Worm (Caenorhabditis elegans) whole organism, L3 larva: ENCODE data around the gene clpr-2.

Experiments
- R02D3.7 ChIP-seq: fragments of 150-350 bp; optimal IDR thresholded peaks from 2 replicates; lab custom pipeline; 2014; ENCODE audit warnings: missing biosample characterization, missing genetic modification characterization
- ZK546.5 ChIP-seq: sonication (generic microtip); optimal IDR thresholded peaks from 2 replicates; lab custom pipeline; 2017; ENCODE audit warnings: missing biosample characterization, missing genetic modification characterization
- aly-2 ChIP-seq: fragments of 150-350 bp; optimal IDR thresholded peaks from 2 replicates; lab custom pipeline; 2014; ENCODE audit warnings: missing biosample characterization, missing genetic modification characterization
- ama-1 ChIP-seq: fragments of 150-350 bp; optimal IDR thresholded peaks from 2 replicates; lab custom pipeline; 2018
- ceh-16 ChIP-seq: sonication (generic microtip); optimal IDR thresholded peaks from 2 replicates; lab custom pipeline; 2017; ENCODE audit warnings: missing biosample characterization, missing genetic modification characterization
- ceh-28 ChIP-seq: fragments of 150-350 bp; optimal IDR thresholded peaks from 2 replicates; lab custom pipeline; 2014; ENCODE audit warnings: missing biosample characterization, missing genetic modification reagents, missing genetic modification characterization
- ceh-9 ChIP-seq: sonication (generic microtip); optimal IDR thresholded peaks from 2 replicates; lab custom pipeline; 2018; ENCODE audit warnings: missing biosample characterization, missing genetic modification characterization
- egl-27 ChIP-seq: sonication (generic microtip); optimal IDR thresholded peaks from 4 replicates; lab custom pipeline; 2017; ENCODE audit warnings: missing biosample characterization, missing genetic modification reagents, missing genetic modification characterization
- elt-1 ChIP-seq: fragments of 150-350 bp; optimal IDR thresholded peaks from 2 replicates; lab custom pipeline; 2014; ENCODE audit warnings: missing biosample characterization, missing genetic modification characterization
- elt-2 ChIP-seq: sonication (generic microtip); optimal IDR thresholded peaks from 2 replicates; lab custom pipeline; 2016; ENCODE audit warnings: missing genetic modification reagents, mild to moderate bottlenecking, missing genetic modification characterization, missing compliant biosample characterization
- elt-3 ChIP-seq, 3 experiments: fragments of 150-350 bp in 1 of 3; sonication (generic microtip) in 2 of 3; optimal IDR thresholded peaks; 2 replicates in 2 of 3; 4 replicates in 1 of 3; lab custom pipeline; 2014 to 2017; ENCODE audit warnings: missing biosample characterization in 3 of 3, missing genetic modification characterization in 3 of 3
- eor-1 ChIP-seq, 2 experiments: fragments of 150-350 bp; optimal IDR thresholded peaks; 2 replicates each; lab custom pipeline; 2014 to 2018; ENCODE audit warnings: missing biosample characterization in 2 of 2, missing genetic modification characterization in 2 of 2
- fkh-2 ChIP-seq: fragments of 150-350 bp; optimal IDR thresholded peaks from 2 replicates; lab custom pipeline; 2014; ENCODE audit warnings: missing biosample characterization, missing genetic modification reagents, missing genetic modification characterization
- fos-1 ChIP-seq: fragments of 150-350 bp; optimal IDR thresholded peaks from 2 replicates; lab custom pipeline; 2014; ENCODE audit warnings: missing biosample characterization, missing genetic modification characterization
- hmg-11 ChIP-seq: sonication (generic microtip); optimal IDR thresholded peaks from 2 replicates; lab custom pipeline; 2016; ENCODE audit warnings: missing genetic modification characterization, missing compliant biosample characterization
- jun-1 ChIP-seq: fragments of 150-350 bp; optimal IDR thresholded peaks from 2 replicates; lab custom pipeline; 2014; ENCODE audit warnings: missing biosample characterization, missing genetic modification reagents, missing genetic modification characterization
- lin-39 ChIP-seq: fragments of 150-350 bp; optimal IDR thresholded peaks from 2 replicates; lab custom pipeline; 2018; ENCODE audit warnings: missing biosample characterization, missing genetic modification reagents, missing genetic modification characterization
- lsy-12 ChIP-seq: sonication (generic microtip); optimal IDR thresholded peaks from 2 replicates; lab custom pipeline; 2016; ENCODE audit warnings: mild to moderate bottlenecking, missing genetic modification characterization, missing compliant biosample characterization
- mdl-1 ChIP-seq: fragments of 150-350 bp; optimal IDR thresholded peaks from 2 replicates; lab custom pipeline; 2014; ENCODE audit warnings: missing biosample characterization, missing genetic modification characterization
- mml-1 ChIP-seq: fragments of 150-350 bp; sonication (generic microtip); optimal IDR thresholded peaks from 3 replicates; lab custom pipeline; 2014; ENCODE audit warnings: missing biosample characterization, missing genetic modification characterization
- nfya-1 ChIP-seq: sonication (generic microtip); optimal IDR thresholded peaks from 2 replicates; lab custom pipeline; 2017; ENCODE audit warnings: missing genetic modification characterization, mild to moderate bottlenecking, missing compliant biosample characterization, antibody characterized with exemption, moderate library complexity; ENCODE audit not compliant: insufficient read depth
- nhr-11 ChIP-seq: fragments of 150-350 bp; optimal IDR thresholded peaks from 2 replicates; lab custom pipeline; 2014; ENCODE audit warnings: missing biosample characterization, missing genetic modification characterization
- nhr-12 ChIP-seq: fragments of 150-350 bp; optimal IDR thresholded peaks from 2 replicates; lab custom pipeline; 2014; ENCODE audit warnings: missing biosample characterization, missing genetic modification characterization
- nhr-23 ChIP-seq: fragments of 150-350 bp; optimal IDR thresholded peaks from 2 replicates; lab custom pipeline; 2014; ENCODE audit warnings: missing biosample characterization, missing genetic modification reagents, missing genetic modification characterization
- nhr-237 ChIP-seq: fragments of 150-350 bp; optimal IDR thresholded peaks from 2 replicates; lab custom pipeline; 2014; ENCODE audit warnings: missing biosample characterization, missing genetic modification characterization
- nhr-25 ChIP-seq: sonication (generic microtip); optimal IDR thresholded peaks from 2 replicates; lab custom pipeline; 2017; ENCODE audit warnings: missing biosample characterization, missing genetic modification characterization
- nhr-28 ChIP-seq: fragments of 150-350 bp; optimal IDR thresholded peaks from 2 replicates; lab custom pipeline; 2014; ENCODE audit warnings: missing biosample characterization, missing genetic modification characterization
- nhr-43 ChIP-seq: sonication (generic microtip); optimal IDR thresholded peaks from 2 replicates; lab custom pipeline; 2016; ENCODE audit warnings: mild to moderate bottlenecking, missing genetic modification characterization, missing compliant biosample characterization; ENCODE audit not compliant: poor library complexity, severe bottlenecking
- nhr-76 ChIP-seq: fragments of 150-350 bp; sonication (generic microtip); optimal IDR thresholded peaks from 5 replicates; lab custom pipeline; 2014; ENCODE audit warnings: missing biosample characterization, missing genetic modification characterization
- nhr-77 ChIP-seq: fragments of 150-350 bp; optimal IDR thresholded peaks from 2 replicates; lab custom pipeline; 2014; ENCODE audit warnings: missing biosample characterization, missing genetic modification characterization
- pha-4 ChIP-seq: fragments of 150-350 bp; optimal IDR thresholded peaks from 2 replicates; lab custom pipeline; 2014; ENCODE audit warnings: missing biosample characterization, missing genetic modification reagents, missing genetic modification characterization
- pqm-1 ChIP-seq: fragments of 150-350 bp; optimal IDR thresholded peaks from 2 replicates; lab custom pipeline; 2017; ENCODE audit warnings: missing biosample characterization, missing genetic modification characterization, inconsistent platforms
- sea-2 ChIP-seq: fragments of 150-350 bp; sonication (generic microtip); optimal IDR thresholded peaks from 4 replicates; lab custom pipeline; 2014; ENCODE audit warnings: missing biosample characterization, missing genetic modification reagents, missing genetic modification characterization
- skn-1 ChIP-seq: fragments of 150-350 bp; optimal IDR thresholded peaks from 2 replicates; lab custom pipeline; 2014; ENCODE audit warnings: missing biosample characterization, missing genetic modification characterization
- snpc-4 ChIP-seq: fragments of 150-350 bp; optimal IDR thresholded peaks from 2 replicates; lab custom pipeline; 2014; ENCODE audit warnings: missing biosample characterization, missing genetic modification characterization
- tbx-2 ChIP-seq: sonication (generic microtip); optimal IDR thresholded peaks from 2 replicates; lab custom pipeline; 2016; ENCODE audit warnings: mild to moderate bottlenecking, missing genetic modification characterization, missing compliant biosample characterization
- unc-62 ChIP-seq: fragments of 150-350 bp; sonication (generic microtip); optimal IDR thresholded peaks from 4 replicates; lab custom pipeline; 2014; ENCODE audit warnings: missing biosample characterization, missing genetic modification reagents, missing genetic modification characterization
- zag-1 ChIP-seq: fragments of 150-350 bp; optimal IDR thresholded peaks from 2 replicates; lab custom pipeline; 2014; ENCODE audit warnings: missing biosample characterization, missing genetic modification characterization
- ztf-11 ChIP-seq: fragments of 150-350 bp; optimal IDR thresholded peaks from 2 replicates; lab custom pipeline; 2014; ENCODE audit warnings: missing biosample characterization, missing genetic modification characterization

clpr-2 gene

DNA sequence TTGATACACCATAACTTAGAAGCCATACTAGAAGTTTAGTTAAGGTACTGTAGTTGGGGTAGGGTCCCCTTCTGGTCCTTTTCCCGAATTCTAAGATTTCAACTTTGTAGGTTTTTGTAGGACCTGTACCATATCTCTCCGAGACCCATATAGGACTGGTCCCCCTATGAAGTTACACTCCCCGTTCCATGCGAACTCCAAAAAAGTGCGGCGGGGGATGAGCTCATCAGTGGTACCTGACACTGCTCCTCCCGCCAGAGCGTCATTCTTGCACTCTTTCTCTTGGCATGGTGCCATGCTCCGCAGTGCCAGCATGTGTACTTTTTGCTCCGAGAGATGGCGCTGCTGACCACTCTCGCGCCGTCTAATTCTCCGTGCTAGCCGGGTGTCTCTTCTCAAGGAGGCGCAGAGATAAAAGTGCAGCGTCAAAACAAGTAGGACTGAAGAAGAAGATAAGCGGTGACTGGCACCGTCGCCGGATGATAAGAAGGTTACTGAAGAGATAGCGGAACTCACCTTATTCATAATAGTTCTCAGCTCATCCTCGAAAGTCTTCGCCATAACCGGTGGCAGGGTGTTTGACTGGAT lies 19.2 kb upstream of the clpr-2 start:
- peak; percentile 0 for TF ChIP-seq pqm-1
- peak; percentile 41 for TF ChIP-seq elt-2
- TF ChIP-seq fos-1 (tag; lab: Kevin White, UChicago) = peak; percentile 68
- TF ChIP-seq ceh-28 = peak; percentile 40
- peak; percentile 21 for TF ChIP-seq mdl-1 (tag; lab: Kevin White, UChicago)
- no peak for TF ChIP-seq ceh-16 (tag; lab: Kevin White, UChicago)
- peak; percentile 74 for TF ChIP-seq nfya-1
- peak; percentile 43 for TF ChIP-seq lsy-12 (tag; lab: Kevin White, UChicago)
- TF ChIP-seq pha-4 (tag; lab: Kevin White, UChicago) = peak; percentile 65
- TF ChIP-seq skn-1 = peak; percentile 22
- TF ChIP-seq elt-3 (tag; optimal IDR thresholded peaks at IDR 0.05; lab: Kevin White, UChicago) = peak in 1 of 3 experiments; percentile 80
- no peak for TF ChIP-seq nhr-28
- TF ChIP-seq nhr-43 (tag; lab: Kevin White, UChicago) = peak; percentile 65
- TF ChIP-seq ZK546.5 (tag; lab: Kevin White, UChicago) = no peak
- TF ChIP-seq sea-2 = no peak
- peak; percentile 39 for TF ChIP-seq lin-39 (tag; lab: Kevin White, UChicago)
- TF ChIP-seq nhr-23 (tag; lab: Kevin White, UChicago) = peak; percentile 18
- TF ChIP-seq egl-27 = no peak
- peak; percentile 10 for TF ChIP-seq ama-1 (lab: Kevin White, UChicago)
- peak; percentile 9 for TF ChIP-seq tbx-2

DNA sequence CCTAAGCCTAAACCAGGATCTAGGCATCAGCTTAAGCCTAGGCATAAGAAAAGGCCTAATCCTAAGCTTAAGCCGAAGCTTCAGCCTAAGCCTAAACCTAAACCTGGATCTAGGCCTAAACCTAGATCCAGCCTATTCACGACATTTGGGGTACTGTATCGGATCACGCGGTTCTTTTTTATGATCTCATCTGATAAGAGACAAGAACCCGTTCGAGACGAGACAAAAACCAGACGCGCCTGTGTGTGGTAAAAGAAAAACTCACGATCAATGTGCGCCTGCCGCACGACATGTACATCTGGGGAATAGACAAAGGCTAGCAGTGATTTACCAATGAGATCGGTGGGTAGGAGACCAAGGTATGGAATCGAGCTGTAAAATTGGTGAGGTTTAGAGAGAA lies 18.3 kb upstream of the clpr-2 start:
- TF ChIP-seq nhr-28 = no peak
- TF ChIP-seq sea-2 = no peak
- no peak for TF ChIP-seq nhr-12
- TF ChIP-seq nhr-43 (tag; lab: Kevin White, UChicago) = peak; percentile 62
- peak; percentile 55 for TF ChIP-seq elt-1 (tag; lab: Kevin White, UChicago)
- TF ChIP-seq nhr-11 = no peak
- no peak for TF ChIP-seq hmg-11
- TF ChIP-seq ztf-11 (tag; lab: Kevin White, UChicago) = no peak
- no peak for TF ChIP-seq pqm-1
- TF ChIP-seq fos-1 (tag; lab: Kevin White, UChicago) = no peak
- no peak for TF ChIP-seq ceh-9 (tag; lab: Kevin White, UChicago)
- no peak for TF ChIP-seq snpc-4
- no peak for TF ChIP-seq zag-1 (tag; lab: Kevin White, UChicago)
- no peak for TF ChIP-seq ZK546.5 (tag; lab: Kevin White, UChicago)
- no peak for TF ChIP-seq ceh-28
- no peak for TF ChIP-seq eor-1 (tag; optimal IDR thresholded peaks at IDR 0.05; lab: Kevin White, UChicago)
- no peak for TF ChIP-seq nhr-77
- TF ChIP-seq mdl-1 (tag; lab: Kevin White, UChicago) = no peak
- no peak for TF ChIP-seq jun-1
- no peak for TF ChIP-seq mml-1 (tag; lab: Kevin White, UChicago)
- peak; percentile 13 for TF ChIP-seq lsy-12 (tag; lab: Kevin White, UChicago)
- no peak for TF ChIP-seq nhr-237
- no peak for TF ChIP-seq aly-2 (tag; lab: Kevin White, UChicago)
- TF ChIP-seq nhr-25 (tag; lab: Kevin White, UChicago) = peak; percentile 32
- TF ChIP-seq lin-39 (tag; lab: Kevin White, UChicago) = no peak
- TF ChIP-seq nfya-1 = peak; percentile 4
- no peak for TF ChIP-seq nhr-23 (tag; lab: Kevin White, UChicago)
- TF ChIP-seq nhr-76 (tag; lab: Kevin White, UChicago) = no peak
- peak in 1 of 3 experiments; percentile 70 for TF ChIP-seq elt-3 (tag; optimal IDR thresholded peaks at IDR 0.05; lab: Kevin White, UChicago)
- TF ChIP-seq unc-62 (GFP tag; lab: Kevin White, UChicago) = no peak
- TF ChIP-seq R02D3.7 (tag; lab: Kevin White, UChicago) = no peak
- no peak for TF ChIP-seq egl-27

DNA sequence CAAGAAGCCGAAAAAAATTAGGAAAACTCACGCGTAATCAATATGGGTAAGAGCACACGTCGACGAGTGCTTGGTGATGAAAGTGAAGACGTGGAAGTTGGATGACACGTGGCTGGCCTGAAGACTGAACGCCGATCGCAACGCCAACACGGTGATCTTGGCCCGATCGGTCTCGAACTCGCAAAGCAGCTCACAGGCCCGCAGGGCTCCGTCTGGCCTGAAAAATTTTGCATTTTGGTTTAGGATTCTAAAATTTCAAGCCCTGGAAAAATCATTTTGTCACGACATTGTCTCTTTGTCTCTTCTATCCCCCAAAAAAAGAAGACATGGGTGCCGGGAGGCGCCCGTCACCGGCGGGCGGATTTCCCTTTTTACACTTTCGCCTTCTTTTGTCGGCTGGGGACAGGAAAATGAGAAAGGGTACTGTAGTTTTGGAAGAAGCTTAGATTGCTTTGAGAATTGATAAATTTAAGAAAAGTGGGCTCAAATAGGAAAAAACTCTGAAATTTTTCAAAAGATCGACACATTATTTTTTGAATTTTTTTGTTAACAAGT lies 17.5 kb upstream of the clpr-2 start:
- TF ChIP-seq fkh-2 (no peak), nhr-43 (tag; lab: Kevin White, UChicago) (peak; percentile 66), lsy-12 (tag; lab: Kevin White, UChicago) (peak; percentile 13)
